Worm (Caenorhabditis elegans) whole organism, midembryonic: Measurements from ENCODE around the gene erfa-1.

ENCODE experiments used
- T22C8.4 ChIP-seq: fragments of 200-800 bp; sonication (Bioruptor generic); IDR thresholded peaks from 2 replicates; pipeline ENCODE4 v1.3.6; 2022; ENCODE audit warnings: missing genetic modification characterization, missing compliant biosample characterization
- flt-1 ChIP-seq: fragments of 200-800 bp; sonication (Bioruptor generic); IDR thresholded peaks from 2 replicates; pipeline ENCODE4 v1.3.6; 2022; ENCODE audit warnings: missing genetic modification characterization, missing compliant biosample characterization
- klf-2 ChIP-seq: fragments of 200-800 bp; sonication (Bioruptor generic); conservative IDR thresholded peaks from 2 replicates; pipeline ENCODE4 v1.3.6; 2022; ENCODE audit warnings: missing genetic modification reagents, missing genetic modification characterization, missing compliant biosample characterization
- med-1 ChIP-seq: sonication (generic microtip); optimal IDR thresholded peaks from 2 replicates; lab custom pipeline; 2017; ENCODE audit warnings: missing genetic modification characterization, mild to moderate bottlenecking, missing compliant biosample characterization, antibody characterized with exemption, missing genetic modification reagents; ENCODE audit not compliant: insufficient read depth
- tab-1 ChIP-seq: fragments of 200-800 bp; sonication (Bioruptor generic); IDR thresholded peaks from 2 replicates; pipeline ENCODE4 v1.3.6; 2022; ENCODE audit warnings: missing genetic modification characterization, missing compliant biosample characterization
- ztf-29 ChIP-seq: fragments of 200-800 bp; sonication (Bioruptor generic); IDR thresholded peaks from 2 replicates; pipeline ENCODE4 v1.3.6; 2022; ENCODE audit warnings: missing genetic modification reagents, missing genetic modification characterization, missing compliant biosample characterization

DNA sequence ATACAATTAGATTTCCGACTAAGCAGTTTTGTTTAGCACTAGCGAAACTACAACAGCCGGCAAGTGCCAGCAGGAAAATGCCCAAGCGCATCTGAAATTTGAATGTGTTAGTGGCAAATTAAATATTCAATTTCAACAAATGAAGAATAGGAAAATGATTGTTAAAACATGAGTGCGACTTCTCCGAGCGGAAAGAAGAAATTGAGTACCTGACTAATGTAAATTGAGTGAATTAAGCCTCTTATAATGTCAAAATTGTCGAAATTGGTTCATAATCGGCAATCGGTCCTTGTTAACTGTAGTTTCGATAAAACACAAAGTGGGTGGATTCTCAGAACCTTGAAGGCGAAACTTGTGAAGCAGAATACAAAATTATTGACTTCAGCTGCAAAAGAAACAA is 34.1 kb upstream of the erfa-1 start, which contains the start of gene gfi-1:
- TF ChIP-seq klf-2 (GFP tag; lab: Robert Waterston, UW) (no peak), ztf-29 (no peak), T22C8.4 (GFP tag; lab: Robert Waterston, UW) (no peak), flt-1 (GFP tag; lab: Robert Waterston, UW) (no peak), tab-1 (GFP tag; lab: Robert Waterston, UW) (no peak), med-1 (no peak)
